Worm (Caenorhabditis elegans): ENCODE measurements around the gene srt-39.

Gene srt-39

ce11 chrV:12465399-12465798, 19.3 kb upstream of the srt-39 start (continued):
- TF ChIP-seq Y75B8A.6 (GFP tag; IDR thresholded peaks at IDR 0.05): 0 out of 2 replicates have a peak, but pooled peaks have one; percentile 29
- TF ChIP-seq hif-1 (tag; optimal IDR thresholded peaks at IDR 0.05): peak in 1 of 2 experiments; percentile 61
- TF ChIP-seq egl-27 (tag; optimal IDR thresholded peaks at IDR 0.05): no peak

- peak; percentile 55 for TF ChIP-seq nhr-6 (tag; optimal IDR thresholded peaks at IDR 0.05)
- no peak for TF ChIP-seq mep-1 (tag; optimal IDR thresholded peaks at IDR 0.05)
Measured at ce11 chrV:12466653-12467052, 18.0 kb upstream of the srt-39 start.

- no peak for TF ChIP-seq ceh-20 (GFP tag; IDR thresholded peaks at IDR 0.05)
- no peak for TF ChIP-seq snpc-4 (tag; optimal IDR thresholded peaks at IDR 0.05)
- peak; percentile 45; the same call in 1 of the 2 replicates for TF ChIP-seq lin-1 (GFP tag; IDR thresholded peaks at IDR 0.05)
- no peak for TF ChIP-seq F10B5.3 (tag; optimal IDR thresholded peaks at IDR 0.05)
- peak; percentile 42 for TF ChIP-seq mes-2 (tag; optimal IDR thresholded peaks at IDR 0.05; ENCODE audit: poor library complexity, severe bottlenecking)
- TF ChIP-seq nhr-102 (tag; optimal IDR thresholded peaks at IDR 0.05): peak; percentile 37
- TF ChIP-seq nhr-28 (tag; optimal IDR thresholded peaks at IDR 0.05): peak; percentile 94
- peak; percentile 71 for TF ChIP-seq dve-1 (tag; optimal IDR thresholded peaks at IDR 0.05; ENCODE audit: insufficient read depth)
- TF ChIP-seq F26F4.8 (GFP tag; conservative IDR thresholded peaks at IDR 0.05): no peak
- TF ChIP-seq tra-1 (GFP tag; IDR thresholded peaks at IDR 0.05): peak; percentile 52; the same call in 1 of the 2 replicates
- no peak for TF ChIP-seq nhr-48 (tag; optimal IDR thresholded peaks at IDR 0.05)
- peak; percentile 93 for TF ChIP-seq dmd-6 (GFP tag; IDR thresholded peaks at IDR 0.05)
- peak; percentile 90 for TF ChIP-seq php-3 (GFP tag; IDR thresholded peaks at IDR 0.05)
- peak; percentile 71 for TF ChIP-seq nhr-77 (tag; optimal IDR thresholded peaks at IDR 0.05)
- TF ChIP-seq unc-62 (GFP tag; optimal IDR thresholded peaks at IDR 0.05 in 1 of 2): peak in 1 of 2 experiments; percentile 72
- no peak for TF ChIP-seq unc-62 (tag; optimal IDR thresholded peaks at IDR 0.05)
- peak; percentile 96 for TF ChIP-seq pqm-1 (tag; optimal IDR thresholded peaks at IDR 0.05)
- no peak for TF ChIP-seq daf-19 (GFP tag; conservative IDR thresholded peaks at IDR 0.05)
- TF ChIP-seq daf-16 (GFP tag; optimal IDR thresholded peaks at IDR 0.05): no peak
- peak; percentile 93 for TF ChIP-seq daf-16 (tag; optimal IDR thresholded peaks at IDR 0.05)
- peak; percentile 89 for TF ChIP-seq hlh-11 (tag; optimal IDR thresholded peaks at IDR 0.05)
- no peak for TF ChIP-seq Y48G9A.11 (GFP tag; IDR thresholded peaks at IDR 0.05)
- no peak for TF ChIP-seq ces-1 (GFP tag; optimal IDR thresholded peaks at IDR 0.05)
- peak; percentile 11 for TF ChIP-seq fos-1 (tag; optimal IDR thresholded peaks at IDR 0.05)
- TF ChIP-seq nhr-11 (tag; optimal IDR thresholded peaks at IDR 0.05): peak; percentile 9
Measured at ce11 chrV:12467755-12468154, 16.9 kb upstream of the srt-39 start.

ce11 chrV:12468363-12468762, 16.3 kb upstream of the srt-39 start, which contains the start of gene F28C1.3:
F28C1.3 (plus strand) TSS chrV:12468663.
- TF ChIP-seq dpl-1 (GFP tag; optimal IDR thresholded peaks at IDR 0.05) (no peak), spr-1 (tag; optimal IDR thresholded peaks at IDR 0.05) (no peak), ces-1 (GFP tag; optimal IDR thresholded peaks at IDR 0.05) (no peak), ZK337.2 (GFP tag; IDR thresholded peaks at IDR 0.05) (no peak), lin-29 (GFP tag; IDR thresholded peaks at IDR 0.05) (no peak), nhr-11 (tag; optimal IDR thresholded peaks at IDR 0.05) (no peak)

ce11 chrV:12470324-12470723, 14.4 kb upstream of the srt-39 start:
- TF ChIP-seq unc-62 (GFP tag; optimal IDR thresholded peaks at IDR 0.05 in 1 of 2): peak in 1 of 2 experiments; percentile 96
- TF ChIP-seq unc-62 (tag; optimal IDR thresholded peaks at IDR 0.05): no peak
- TF ChIP-seq hmg-1.1 (GFP tag; IDR thresholded peaks at IDR 0.05): no peak

Data from whole organism, L4 larva.